Fruit fly (Drosophila melanogaster) S2 (cell line): ENCODE results near the gene Cse1.

Experiments used
- CG8478 ChIP-seq: fragments of >200 bp; optimal IDR thresholded peaks from 2 replicates; lab custom pipeline; 2018
- CTCF ChIP-seq, 2 experiments: fragments of >200 bp; optimal IDR thresholded peaks; 2 replicates each; lab custom pipeline; 2018

dm6 chr2L:16791345-16791744, 33.7 kb downstream of the Cse1 start, which contains the start of gene CG17928:
- TF ChIP-seq CG8478 (lab: Kevin White, UChicago) (no peak), CTCF (optimal IDR thresholded peaks at IDR 0.05; lab: Kevin White, UChicago) (no peak)
